Worm (Caenorhabditis elegans) whole organism, L2 larva: Measurements from ENCODE around the gene lgc-39.

Experiments used
- C34F6.9 ChIP-seq: fragments of 150-350 bp; optimal IDR thresholded peaks from 2 replicates; lab custom pipeline; 2014; ENCODE audit warnings: missing biosample characterization, missing genetic modification characterization
- ZK546.5 ChIP-seq: sonication (generic microtip); optimal IDR thresholded peaks from 2 replicates; lab custom pipeline; 2017; ENCODE audit warnings: missing biosample characterization, missing genetic modification characterization
- alr-1 ChIP-seq: fragments of 150-350 bp; optimal IDR thresholded peaks from 2 replicates; lab custom pipeline; 2014; ENCODE audit warnings: missing biosample characterization, missing genetic modification characterization
- aly-2 ChIP-seq: fragments of 150-350 bp; optimal IDR thresholded peaks from 2 replicates; lab custom pipeline; 2014; ENCODE audit warnings: missing biosample characterization, missing genetic modification characterization
- ama-1 ChIP-seq: fragments of 150-350 bp; optimal IDR thresholded peaks from 2 replicates; lab custom pipeline; 2018; ENCODE audit warnings: inconsistent platforms
- blmp-1 ChIP-seq: sonication (generic microtip); optimal IDR thresholded peaks from 2 replicates; lab custom pipeline; 2017; ENCODE audit warnings: missing genetic modification characterization, mild to moderate bottlenecking, missing compliant biosample characterization, antibody characterized with exemption, moderate library complexity; ENCODE audit not compliant: insufficient read depth
- ceh-16 ChIP-seq: fragments of 150-350 bp; optimal IDR thresholded peaks from 2 replicates; lab custom pipeline; 2014; ENCODE audit warnings: missing biosample characterization, missing genetic modification characterization
- ceh-82 ChIP-seq: fragments of 150-350 bp; optimal IDR thresholded peaks from 2 replicates; lab custom pipeline; 2014; ENCODE audit warnings: missing biosample characterization, missing genetic modification characterization
- crh-2 ChIP-seq: sonication (generic microtip); optimal IDR thresholded peaks from 2 replicates; lab custom pipeline; 2017; ENCODE audit warnings: missing biosample characterization, missing genetic modification characterization
- dmd-4 ChIP-seq: sonication (generic microtip); optimal IDR thresholded peaks from 2 replicates; lab custom pipeline; 2017; ENCODE audit warnings: missing biosample characterization, missing genetic modification characterization
- egl-27 ChIP-seq: sonication (generic microtip); optimal IDR thresholded peaks from 3 replicates; lab custom pipeline; 2017; ENCODE audit warnings: missing biosample characterization, missing genetic modification reagents, missing genetic modification characterization
- elt-3 ChIP-seq: sonication (generic microtip); optimal IDR thresholded peaks from 2 replicates; lab custom pipeline; 2017; ENCODE audit warnings: missing biosample characterization, missing genetic modification characterization
- fos-1 ChIP-seq: fragments of 150-350 bp; optimal IDR thresholded peaks from 2 replicates; lab custom pipeline; 2014; ENCODE audit warnings: missing biosample characterization, missing genetic modification characterization
- gmeb-1 ChIP-seq: fragments of 150-350 bp; optimal IDR thresholded peaks from 2 replicates; lab custom pipeline; 2014; ENCODE audit warnings: missing biosample characterization, missing genetic modification characterization
- lin-11 ChIP-seq: fragments of 150-350 bp; sonication (generic microtip); optimal IDR thresholded peaks from 2 replicates; lab custom pipeline; 2014; ENCODE audit warnings: missing biosample characterization, missing genetic modification characterization, inconsistent platforms, mixed read lengths
- lin-13 ChIP-seq: fragments of 150-350 bp; optimal IDR thresholded peaks from 2 replicates; lab custom pipeline; 2014; ENCODE audit warnings: missing biosample characterization, missing genetic modification reagents, missing genetic modification characterization
- lsy-2 ChIP-seq, 2 experiments: fragments of 150-350 bp in 1 of 2; sonication (generic microtip) in 1 of 2; optimal IDR thresholded peaks; 2 replicates each; lab custom pipeline; 2014 to 2017; ENCODE audit warnings: missing biosample characterization in 2 of 2, missing genetic modification characterization in 2 of 2
- mbf-1 ChIP-seq: sonication (generic microtip); optimal IDR thresholded peaks from 2 replicates; lab custom pipeline; 2017; ENCODE audit warnings: missing biosample characterization, missing genetic modification characterization
- nhr-10 ChIP-seq: sonication (generic microtip); optimal IDR thresholded peaks from 2 replicates; lab custom pipeline; 2017; ENCODE audit warnings: missing biosample characterization, missing genetic modification characterization
- nhr-11 ChIP-seq: fragments of 150-350 bp; optimal IDR thresholded peaks from 2 replicates; lab custom pipeline; 2014; ENCODE audit warnings: missing biosample characterization, missing genetic modification characterization
- nhr-12 ChIP-seq: fragments of 150-350 bp; optimal IDR thresholded peaks from 2 replicates; lab custom pipeline; 2014; ENCODE audit warnings: missing biosample characterization, missing genetic modification characterization
- nhr-129 ChIP-seq: fragments of 150-350 bp; optimal IDR thresholded peaks from 2 replicates; lab custom pipeline; 2014; ENCODE audit warnings: missing biosample characterization, missing genetic modification characterization
- nhr-237 ChIP-seq: fragments of 150-350 bp; optimal IDR thresholded peaks from 2 replicates; lab custom pipeline; 2014; ENCODE audit warnings: missing biosample characterization, missing genetic modification characterization
- nhr-25 ChIP-seq: fragments of 150-350 bp; sonication (generic microtip); optimal IDR thresholded peaks from 3 replicates; lab custom pipeline; 2014; ENCODE audit warnings: missing biosample characterization, missing genetic modification characterization
- nhr-6 ChIP-seq: fragments of 150-350 bp; optimal IDR thresholded peaks from 2 replicates; lab custom pipeline; 2014; ENCODE audit warnings: missing biosample characterization, missing genetic modification characterization
- skn-1 ChIP-seq: sonication (generic microtip); optimal IDR thresholded peaks from 2 replicates; lab custom pipeline; 2017; ENCODE audit warnings: missing biosample characterization, missing genetic modification characterization
- sma-3 ChIP-seq: sonication (generic microtip); optimal IDR thresholded peaks from 2 replicates; lab custom pipeline; 2016; ENCODE audit warnings: missing genetic modification reagents, missing genetic modification characterization, missing compliant biosample characterization
- sma-9 ChIP-seq, 2 experiments: fragments of 150-350 bp in 1 of 2; sonication (generic microtip) in 1 of 2; optimal IDR thresholded peaks; 2 replicates each; lab custom pipeline; 2014 to 2016; ENCODE audit warnings: missing genetic modification characterization in 2 of 2, mild to moderate bottlenecking in 1 of 2, missing biosample characterization in 1 of 2, missing compliant biosample characterization in 1 of 2, missing genetic modification reagents in 1 of 2, moderate library complexity in 1 of 2
- snpc-4 ChIP-seq: fragments of 150-350 bp; optimal IDR thresholded peaks from 2 replicates; lab custom pipeline; 2014; ENCODE audit warnings: missing biosample characterization, missing genetic modification characterization
- unc-39 ChIP-seq: fragments of 150-350 bp; optimal IDR thresholded peaks from 2 replicates; lab custom pipeline; 2014; ENCODE audit warnings: missing biosample characterization, missing genetic modification characterization
- zag-1 ChIP-seq: fragments of 150-350 bp; optimal IDR thresholded peaks from 2 replicates; lab custom pipeline; 2014; ENCODE audit warnings: missing biosample characterization, missing genetic modification characterization
- ztf-1 ChIP-seq: fragments of 200-800 bp; sonication (Bioruptor generic); conservative IDR thresholded peaks from 2 replicates; pipeline ENCODE4 v1.3.6; 2022; ENCODE audit warnings: missing genetic modification characterization, missing compliant biosample characterization
- ztf-11 ChIP-seq: sonication (generic microtip); optimal IDR thresholded peaks from 2 replicates; lab custom pipeline; 2017; ENCODE audit warnings: missing biosample characterization, missing genetic modification characterization
- ztf-4 ChIP-seq: fragments of 150-350 bp; optimal IDR thresholded peaks from 2 replicates; lab custom pipeline; 2014; ENCODE audit warnings: missing biosample characterization, missing genetic modification characterization

The lgc-39 gene

ce11 chrV:7136859-7137258 is 38.4 kb upstream of the lgc-39 start:
- TF ChIP-seq elt-3 (tag; lab: Kevin White, UChicago) (no peak), lin-13 (GFP tag; lab: Kevin White, UChicago) (no peak), blmp-1 (tag; lab: Kevin White, UChicago) (no peak), nhr-10 (tag; lab: Kevin White, UChicago) (no peak), gmeb-1 (tag; lab: Kevin White, UChicago) (no peak), aly-2 (tag; lab: Kevin White, UChicago) (no peak), lsy-2 (tag; optimal IDR thresholded peaks at IDR 0.05; lab: Kevin White, UChicago) (no peak), skn-1 (tag; lab: Kevin White, UChicago) (no peak), lin-11 (tag; lab: Kevin White, UChicago) (no peak), ceh-16 (tag; lab: Kevin White, UChicago) (no peak), crh-2 (tag; lab: Kevin White, UChicago) (no peak)

ce11 chrV:7138320-7138719 is 37.0 kb upstream of the lgc-39 start, which contains the start of gene str-112:
str-112 (minus strand) TSS chrV:7138420.
- TF ChIP-seq sma-3 (GFP tag; lab: Kevin White, UChicago): no peak
- no peak for TF ChIP-seq lin-11 (tag; lab: Kevin White, UChicago)
- TF ChIP-seq fos-1: no peak
- no peak for TF ChIP-seq nhr-11 (tag; lab: Kevin White, UChicago)
- no peak for TF ChIP-seq dmd-4 (tag; lab: Kevin White, UChicago)
- TF ChIP-seq alr-1 (tag; lab: Kevin White, UChicago): no peak
- TF ChIP-seq ZK546.5: no peak
- TF ChIP-seq ceh-16 (tag; lab: Kevin White, UChicago): no peak
- no peak for TF ChIP-seq skn-1 (tag; lab: Kevin White, UChicago)
- no peak for TF ChIP-seq C34F6.9 (tag; lab: Kevin White, UChicago)
- TF ChIP-seq nhr-10 (tag; lab: Kevin White, UChicago): no peak
- TF ChIP-seq nhr-12 (tag; lab: Kevin White, UChicago): no peak
- no peak for TF ChIP-seq egl-27 (tag; lab: Kevin White, UChicago)
- TF ChIP-seq zag-1: no peak
- no peak for TF ChIP-seq crh-2 (tag; lab: Kevin White, UChicago)
- no peak for TF ChIP-seq aly-2 (tag; lab: Kevin White, UChicago)
- TF ChIP-seq mbf-1 (tag; lab: Kevin White, UChicago): no peak
- TF ChIP-seq unc-39 (tag; lab: Kevin White, UChicago): no peak
- no peak for TF ChIP-seq nhr-129 (tag; lab: Kevin White, UChicago)
- TF ChIP-seq gmeb-1 (tag; lab: Kevin White, UChicago): no peak
- TF ChIP-seq, all 48 proteins: peak for 0

- TF ChIP-seq sma-9 (GFP tag; optimal IDR thresholded peaks at IDR 0.05; lab: Kevin White, UChicago): peak; percentile 24
- no peak for TF ChIP-seq sma-9 (tag; optimal IDR thresholded peaks at IDR 0.05; lab: Kevin White, UChicago)
- TF ChIP-seq ama-1 (lab: Kevin White, UChicago): no peak
These were observed 34.9 kb upstream of the lgc-39 start for ce11 chrV:7140368-7140767.

- TF ChIP-seq ztf-1 (GFP tag; lab: Robert Waterston, UW): no peak
- no peak for TF ChIP-seq lsy-2 (tag; optimal IDR thresholded peaks at IDR 0.05; lab: Kevin White, UChicago)
- TF ChIP-seq ztf-4 (tag; lab: Kevin White, UChicago): no peak
- TF ChIP-seq ztf-11: no peak
- TF ChIP-seq nhr-6 (tag; lab: Kevin White, UChicago): no peak
- no peak for TF ChIP-seq lin-13 (GFP tag; lab: Kevin White, UChicago)
- no peak for TF ChIP-seq ama-1 (lab: Kevin White, UChicago)
- no peak for TF ChIP-seq nhr-12 (tag; lab: Kevin White, UChicago)
- no peak for TF ChIP-seq ZK546.5
- no peak for TF ChIP-seq nhr-25 (tag; lab: Kevin White, UChicago)
- TF ChIP-seq ceh-82 (tag; lab: Kevin White, UChicago): no peak
- TF ChIP-seq zag-1: no peak
- no peak for TF ChIP-seq nhr-237
These were observed 33.4 kb upstream of the lgc-39 start, which contains the start of gene ugt-40 for ce11 chrV:7141864-7142263. ugt-40 (minus strand) TSS chrV:7141964.

- TF ChIP-seq snpc-4 (tag; lab: Kevin White, UChicago) (peak; percentile 87), egl-27 (tag; lab: Kevin White, UChicago) (no peak), nhr-6 (tag; lab: Kevin White, UChicago) (no peak), fos-1 (peak; percentile 11)
These were observed 32.6 kb upstream of the lgc-39 start for ce11 chrV:7142661-7143060.
